Worm (Caenorhabditis elegans) whole organism, mixed stage, embryonic: Measurements from ENCODE around the gene aps-2.

Experiments
- M03D4.4 ChIP-seq: sonication (generic microtip); optimal IDR thresholded peaks from 2 replicates; lab custom pipeline; 2017; ENCODE audit warnings: mild to moderate bottlenecking, missing genetic modification characterization, missing compliant biosample characterization
- bed-3 ChIP-seq: fragments of 200-800 bp; sonication (Bioruptor generic); optimal IDR thresholded peaks from 3 replicates; lab custom pipeline; 2018; ENCODE audit warnings: mild to moderate bottlenecking, missing genetic modification characterization, moderate library complexity, missing compliant biosample characterization
- ceh-39 ChIP-seq: fragments of 150-350 bp; optimal IDR thresholded peaks from 2 replicates; lab custom pipeline; 2014; ENCODE audit warnings: missing biosample characterization, missing genetic modification characterization
- ceh-43 ChIP-seq: fragments of 200-800 bp; sonication (Bioruptor generic); optimal IDR thresholded peaks from 2 replicates; lab custom pipeline; 2018; ENCODE audit warnings: mild to moderate bottlenecking, missing genetic modification characterization, moderate library complexity, missing compliant biosample characterization
- ceh-83 ChIP-seq: fragments of 200-800 bp; sonication (Bioruptor generic); optimal IDR thresholded peaks from 2 replicates; lab custom pipeline; 2018; ENCODE audit warnings: mild to moderate bottlenecking, missing genetic modification characterization, missing compliant biosample characterization
- ces-1 ChIP-seq: fragments of 150-350 bp; optimal IDR thresholded peaks from 2 replicates; lab custom pipeline; 2014; ENCODE audit warnings: missing biosample characterization, missing genetic modification reagents, missing genetic modification characterization
- drap-1 ChIP-seq: fragments of 200-800 bp; sonication (Bioruptor generic); optimal IDR thresholded peaks from 3 replicates; lab custom pipeline; 2018; ENCODE audit warnings: mild to moderate bottlenecking, missing genetic modification characterization, missing compliant biosample characterization
- elt-1 ChIP-seq: sonication (generic microtip); optimal IDR thresholded peaks from 2 replicates; lab custom pipeline; 2017; ENCODE audit warnings: missing genetic modification characterization, mild to moderate bottlenecking, missing compliant biosample characterization, antibody characterized with exemption, moderate library complexity, borderline replicate concordance; ENCODE audit not compliant: insufficient read depth
- elt-3 ChIP-seq: fragments of 150-350 bp; optimal IDR thresholded peaks from 2 replicates; lab custom pipeline; 2014; ENCODE audit warnings: missing biosample characterization, missing genetic modification characterization
- flh-1 ChIP-seq: fragments of 200-800 bp; sonication (Bioruptor generic); optimal IDR thresholded peaks from 2 replicates; lab custom pipeline; 2018; ENCODE audit warnings: mild to moderate bottlenecking, missing genetic modification characterization, moderate library complexity, missing compliant biosample characterization
- ham-2 ChIP-seq: fragments of 200-800 bp; sonication (Bioruptor generic); optimal IDR thresholded peaks from 2 replicates; lab custom pipeline; 2018; ENCODE audit warnings: mild to moderate bottlenecking, missing genetic modification characterization, missing compliant biosample characterization
- hlh-1 ChIP-seq: fragments of 150-350 bp; optimal IDR thresholded peaks from 2 replicates; lab custom pipeline; 2014; ENCODE audit warnings: missing biosample characterization, missing genetic modification reagents, missing genetic modification characterization
- lin-13 ChIP-seq: fragments of 150-350 bp; optimal IDR thresholded peaks from 2 replicates; lab custom pipeline; 2014; ENCODE audit warnings: missing biosample characterization, missing genetic modification characterization
- lsy-2 ChIP-seq: fragments of 150-350 bp; optimal IDR thresholded peaks from 2 replicates; lab custom pipeline; 2014; ENCODE audit warnings: missing biosample characterization, missing genetic modification characterization
- mab-5 ChIP-seq: fragments of 150-350 bp; optimal IDR thresholded peaks from 2 replicates; lab custom pipeline; 2014; ENCODE audit warnings: missing biosample characterization, missing genetic modification characterization
- mep-1 ChIP-seq: fragments of 150-350 bp; optimal IDR thresholded peaks from 2 replicates; lab custom pipeline; 2017; ENCODE audit warnings: missing biosample characterization, missing genetic modification reagents, missing genetic modification characterization, inconsistent platforms
- nhr-12 ChIP-seq: fragments of 150-350 bp; optimal IDR thresholded peaks from 2 replicates; lab custom pipeline; 2014; ENCODE audit warnings: missing biosample characterization, missing genetic modification characterization
- nhr-2 ChIP-seq: fragments of 150-350 bp; optimal IDR thresholded peaks from 2 replicates; lab custom pipeline; 2014; ENCODE audit warnings: missing biosample characterization, missing genetic modification characterization
- nhr-237 ChIP-seq: fragments of 150-350 bp; optimal IDR thresholded peaks from 2 replicates; lab custom pipeline; 2014; ENCODE audit warnings: missing biosample characterization, missing genetic modification characterization
- nhr-76 ChIP-seq: sonication (generic microtip); optimal IDR thresholded peaks from 2 replicates; lab custom pipeline; 2017; ENCODE audit warnings: missing biosample characterization, missing genetic modification characterization
- pha-4 ChIP-seq: fragments of 150-350 bp; optimal IDR thresholded peaks from 2 replicates; lab custom pipeline; 2018; ENCODE audit warnings: missing biosample characterization, missing genetic modification reagents, missing genetic modification characterization
- sem-2 ChIP-seq: fragments of 200-800 bp; sonication (Bioruptor generic); optimal IDR thresholded peaks from 2 replicates; lab custom pipeline; 2018; ENCODE audit warnings: mild to moderate bottlenecking, missing genetic modification characterization, missing compliant biosample characterization
- snpc-4 ChIP-seq: fragments of 150-350 bp; optimal IDR thresholded peaks from 2 replicates; lab custom pipeline; 2014; ENCODE audit warnings: missing biosample characterization, missing genetic modification characterization
- sptf-1 ChIP-seq: sonication (generic microtip); optimal IDR thresholded peaks from 2 replicates; lab custom pipeline; 2017; ENCODE audit warnings: mild to moderate bottlenecking, missing genetic modification characterization, moderate library complexity, missing compliant biosample characterization
- tbx-8 ChIP-seq: fragments of 200-800 bp; sonication (Bioruptor generic); optimal IDR thresholded peaks from 2 replicates; lab custom pipeline; 2018; ENCODE audit warnings: mild to moderate bottlenecking, missing genetic modification characterization, moderate library complexity, missing compliant biosample characterization
- unc-120 ChIP-seq: sonication (generic microtip); optimal IDR thresholded peaks from 2 replicates; lab custom pipeline; 2017; ENCODE audit warnings: missing genetic modification characterization, missing compliant biosample characterization; ENCODE audit not compliant: poor library complexity, severe bottlenecking
- unc-39 ChIP-seq: fragments of 150-350 bp; optimal IDR thresholded peaks from 2 replicates; lab custom pipeline; 2014; ENCODE audit warnings: missing biosample characterization, missing genetic modification characterization
- unc-62 ChIP-seq: fragments of 150-350 bp; optimal IDR thresholded peaks from 2 replicates; lab custom pipeline; 2014; ENCODE audit warnings: missing biosample characterization, missing genetic modification reagents, missing genetic modification characterization
- zip-8 ChIP-seq: fragments of 150-350 bp; optimal IDR thresholded peaks from 2 replicates; lab custom pipeline; 2014; ENCODE audit warnings: missing biosample characterization, missing genetic modification characterization
- ztf-11 ChIP-seq: fragments of 150-350 bp; optimal IDR thresholded peaks from 2 replicates; lab custom pipeline; 2014; ENCODE audit warnings: missing biosample characterization, missing genetic modification characterization

aps-2 gene

DNA sequence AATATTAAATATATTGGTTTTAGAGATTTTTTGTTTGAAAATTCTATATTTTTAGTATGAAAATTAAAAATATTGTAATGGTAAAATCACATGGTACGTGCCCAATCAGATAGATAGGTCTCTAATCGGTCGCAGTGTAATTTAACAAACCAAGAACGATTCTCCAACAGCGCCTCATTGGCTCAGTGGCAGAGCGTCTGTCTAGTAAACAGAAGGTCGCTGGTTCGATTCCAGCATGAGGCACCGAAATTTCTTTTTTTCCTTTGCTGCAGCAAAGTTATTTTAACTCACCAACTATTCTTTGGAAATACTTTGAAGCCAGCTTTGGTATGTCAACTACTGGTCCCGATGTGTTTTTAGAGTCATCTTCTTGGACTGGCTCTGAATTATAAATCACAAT lies 13.2 kb upstream of the aps-2 start:
- TF ChIP-seq unc-120 (tag; lab: Kevin White, UChicago) (peak; percentile 14), drap-1 (peak; percentile 13), unc-62 (no peak), sptf-1 (peak; percentile 38), zip-8 (tag; lab: Kevin White, UChicago) (no peak), M03D4.4 (tag; lab: Kevin White, UChicago) (no peak), ceh-83 (GFP tag; lab: Kevin White, UChicago) (peak; percentile 74), snpc-4 (tag; lab: Kevin White, UChicago) (no peak), nhr-76 (tag; lab: Kevin White, UChicago) (no peak)

DNA sequence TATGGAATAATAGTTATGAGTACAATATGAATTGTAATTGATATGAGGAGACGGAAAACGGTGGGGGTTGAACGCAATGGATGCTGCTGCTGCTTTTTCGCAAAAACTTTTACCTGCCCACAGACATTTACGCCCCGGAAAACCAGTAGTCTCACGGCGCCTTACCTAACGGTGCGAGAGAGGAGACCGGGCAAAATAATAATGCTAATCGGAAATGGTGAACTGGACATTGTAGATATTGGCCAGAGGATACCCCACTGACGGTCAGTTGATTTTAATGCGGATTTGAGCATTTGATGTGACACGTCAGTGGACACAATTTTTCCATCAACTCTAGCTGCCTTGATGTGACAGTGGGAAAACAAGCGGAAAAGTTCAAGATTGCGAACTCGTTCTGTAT lies 9.8 kb upstream of the aps-2 start, which contains the start of gene mltn-13:
Gene mltn-13 (minus strand): TSS at position 101 of the 400 bp plus-strand sequence.
- no peak for TF ChIP-seq flh-1 (GFP tag; lab: Kevin White, UChicago)
- TF ChIP-seq elt-1 (tag; lab: Kevin White, UChicago), result no peak
- TF ChIP-seq sptf-1, result no peak
- no peak for TF ChIP-seq mep-1
- no peak for TF ChIP-seq snpc-4 (tag; lab: Kevin White, UChicago)
- TF ChIP-seq lsy-2 (tag; lab: Kevin White, UChicago), result no peak
- no peak for TF ChIP-seq ces-1
- TF ChIP-seq pha-4 (tag; lab: Kevin White, UChicago), result no peak
- TF ChIP-seq tbx-8 (GFP tag; lab: Kevin White, UChicago), result no peak
- TF ChIP-seq unc-120 (tag; lab: Kevin White, UChicago), result no peak
- no peak for TF ChIP-seq hlh-1
- no peak for TF ChIP-seq sem-2
- no peak for TF ChIP-seq elt-3 (tag; lab: Kevin White, UChicago)
- TF ChIP-seq ztf-11 (tag; lab: Kevin White, UChicago), result no peak

DNA sequence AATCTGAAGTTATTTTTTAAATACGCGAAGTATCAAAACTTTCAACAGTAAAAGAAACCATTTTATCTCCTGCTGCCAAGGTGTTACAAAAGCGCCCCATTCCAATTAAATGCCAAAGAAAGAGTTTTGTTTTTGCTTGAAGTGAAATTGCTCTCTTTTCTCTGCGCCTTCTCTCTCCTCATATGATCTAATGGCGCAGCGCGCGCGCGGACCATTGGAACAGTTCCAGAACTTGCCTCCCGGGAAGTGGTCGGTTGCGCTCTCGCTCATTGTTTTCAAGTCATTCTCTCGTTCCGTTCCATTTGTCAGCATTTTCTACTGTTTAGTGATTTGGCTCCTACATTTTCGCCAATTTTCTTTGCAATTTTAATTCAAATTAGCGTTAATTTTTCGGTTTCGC lies 6.1 kb upstream of the aps-2 start:
- TF ChIP-seq unc-120 (tag; lab: Kevin White, UChicago), result no peak
- no peak for TF ChIP-seq M03D4.4 (tag; lab: Kevin White, UChicago)
- no peak for TF ChIP-seq lsy-2 (tag; lab: Kevin White, UChicago)
- no peak for TF ChIP-seq hlh-1
- no peak for TF ChIP-seq ceh-83 (GFP tag; lab: Kevin White, UChicago)
- no peak for TF ChIP-seq snpc-4 (tag; lab: Kevin White, UChicago)
- no peak for TF ChIP-seq unc-62
- no peak for TF ChIP-seq nhr-237 (tag; lab: Kevin White, UChicago)
- no peak for TF ChIP-seq drap-1
- TF ChIP-seq tbx-8 (GFP tag; lab: Kevin White, UChicago), result no peak
- no peak for TF ChIP-seq zip-8 (tag; lab: Kevin White, UChicago)
- no peak for TF ChIP-seq lin-13 (tag; lab: Kevin White, UChicago)
- no peak for TF ChIP-seq nhr-76 (tag; lab: Kevin White, UChicago)
- TF ChIP-seq ham-2 (GFP tag; lab: Kevin White, UChicago), result no peak
- no peak for TF ChIP-seq ceh-39
- no peak for TF ChIP-seq ceh-43 (GFP tag; lab: Kevin White, UChicago)
- TF ChIP-seq elt-3 (tag; lab: Kevin White, UChicago), result no peak
- no peak for TF ChIP-seq ztf-11 (tag; lab: Kevin White, UChicago)
- no peak for TF ChIP-seq pha-4 (tag; lab: Kevin White, UChicago)
- TF ChIP-seq nhr-2 (tag; lab: Kevin White, UChicago), result no peak

DNA sequence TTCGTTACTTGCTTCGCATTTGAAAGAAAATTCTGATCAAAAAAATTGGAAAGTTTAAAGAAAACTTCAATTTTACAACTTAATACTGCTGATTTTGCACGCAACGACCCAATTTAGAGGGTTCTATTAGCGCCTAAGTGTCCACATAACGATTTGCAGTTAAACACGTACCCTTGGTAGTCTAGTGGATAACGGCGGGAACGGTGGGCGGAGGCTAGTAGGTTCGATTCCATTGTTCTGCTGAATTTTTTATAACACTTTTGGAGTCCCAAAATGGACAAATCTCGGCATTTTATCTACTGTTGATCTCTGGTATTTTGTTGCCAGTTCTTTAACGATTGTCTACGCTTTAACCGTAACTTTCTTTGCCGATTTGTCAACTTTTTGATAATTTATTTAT lies 5.0 kb upstream of the aps-2 start:
- no peak for TF ChIP-seq unc-120 (tag; lab: Kevin White, UChicago)
- TF ChIP-seq lin-13 (tag; lab: Kevin White, UChicago), result no peak
- TF ChIP-seq ceh-83 (GFP tag; lab: Kevin White, UChicago), result no peak
- TF ChIP-seq bed-3 (GFP tag; lab: Kevin White, UChicago), result no peak
- TF ChIP-seq ztf-11 (tag; lab: Kevin White, UChicago), result no peak
- TF ChIP-seq unc-39 (tag; lab: Kevin White, UChicago), result no peak
- TF ChIP-seq ceh-39, result no peak

DNA sequence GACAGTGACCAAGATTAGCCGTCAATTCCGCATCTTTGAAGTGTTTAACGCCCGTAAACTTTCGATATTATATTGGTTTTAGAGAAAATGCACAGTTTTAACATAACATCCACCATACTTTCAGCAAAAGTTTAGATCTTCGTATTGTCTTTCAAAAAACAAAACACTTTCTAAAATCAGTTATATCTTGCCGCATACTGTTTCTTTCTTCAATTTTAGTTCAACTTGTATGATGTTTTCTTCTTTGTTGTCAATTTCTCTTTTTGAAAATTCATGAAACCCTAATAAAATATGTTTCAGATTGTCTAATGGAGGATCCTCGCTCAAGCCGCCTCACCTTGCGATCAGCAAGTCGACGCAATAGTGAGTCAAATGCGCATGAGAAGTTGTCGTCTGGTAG lies 4.3 kb upstream of the aps-2 start, which contains the start of gene F02E8.4:
Gene F02E8.4 (plus strand): TSS at position 301 of the 400 bp plus-strand sequence.
- TF ChIP-seq unc-62 (no peak), nhr-12 (tag; lab: Kevin White, UChicago) (no peak), zip-8 (tag; lab: Kevin White, UChicago) (no peak), mab-5 (no peak), ces-1 (no peak), ceh-39 (no peak), bed-3 (GFP tag; lab: Kevin White, UChicago) (no peak), tbx-8 (GFP tag; lab: Kevin White, UChicago) (no peak), flh-1 (GFP tag; lab: Kevin White, UChicago) (no peak), hlh-1 (no peak), elt-1 (tag; lab: Kevin White, UChicago) (no peak), lin-13 (tag; lab: Kevin White, UChicago) (no peak)
- TF ChIP-seq, all 35 proteins: peak for 0
